Worm (Caenorhabditis elegans) whole organism, mixed stage, embryonic: ENCODE results near the gene imp-2.

ENCODE experiments used
- cnd-1 ChIP-seq: fragments of 200-800 bp; sonication (Bioruptor generic); optimal IDR thresholded peaks from 2 replicates; lab custom pipeline; 2018; ENCODE audit warnings: mild to moderate bottlenecking, missing genetic modification characterization, missing compliant biosample characterization
- elt-1 ChIP-seq: sonication (generic microtip); optimal IDR thresholded peaks from 2 replicates; lab custom pipeline; 2017; ENCODE audit warnings: missing genetic modification characterization, mild to moderate bottlenecking, missing compliant biosample characterization, antibody characterized with exemption, moderate library complexity, borderline replicate concordance; ENCODE audit not compliant: insufficient read depth
- mep-1 ChIP-seq: fragments of 150-350 bp; optimal IDR thresholded peaks from 2 replicates; lab custom pipeline; 2017; ENCODE audit warnings: missing biosample characterization, missing genetic modification reagents, missing genetic modification characterization, inconsistent platforms
- mls-2 ChIP-seq: sonication (generic microtip); optimal IDR thresholded peaks from 2 replicates; lab custom pipeline; 2016; ENCODE audit warnings: mild to moderate bottlenecking, missing genetic modification characterization, moderate library complexity, missing compliant biosample characterization
- nhr-2 ChIP-seq: fragments of 150-350 bp; optimal IDR thresholded peaks from 2 replicates; lab custom pipeline; 2014; ENCODE audit warnings: missing biosample characterization, missing genetic modification characterization
- nhr-237 ChIP-seq: fragments of 150-350 bp; optimal IDR thresholded peaks from 2 replicates; lab custom pipeline; 2014; ENCODE audit warnings: missing biosample characterization, missing genetic modification characterization
- nhr-28 ChIP-seq: fragments of 150-350 bp; optimal IDR thresholded peaks from 2 replicates; lab custom pipeline; 2014; ENCODE audit warnings: missing biosample characterization, missing genetic modification characterization
- nhr-76 ChIP-seq: sonication (generic microtip); optimal IDR thresholded peaks from 2 replicates; lab custom pipeline; 2017; ENCODE audit warnings: missing biosample characterization, missing genetic modification characterization
- unc-120 ChIP-seq: sonication (generic microtip); optimal IDR thresholded peaks from 2 replicates; lab custom pipeline; 2017; ENCODE audit warnings: missing genetic modification characterization, missing compliant biosample characterization; ENCODE audit not compliant: poor library complexity, severe bottlenecking
- unc-39 ChIP-seq: fragments of 150-350 bp; optimal IDR thresholded peaks from 2 replicates; lab custom pipeline; 2014; ENCODE audit warnings: missing biosample characterization, missing genetic modification characterization
- unc-62 ChIP-seq: fragments of 150-350 bp; optimal IDR thresholded peaks from 2 replicates; lab custom pipeline; 2014; ENCODE audit warnings: missing biosample characterization, missing genetic modification reagents, missing genetic modification characterization

- TF ChIP-seq nhr-2 (tag; lab: Kevin White, UChicago) (no peak), nhr-28 (tag; lab: Kevin White, UChicago) (no peak), nhr-237 (tag; lab: Kevin White, UChicago) (no peak), mls-2 (tag; lab: Kevin White, UChicago) (no peak), unc-39 (tag; lab: Kevin White, UChicago) (no peak), elt-1 (tag; lab: Kevin White, UChicago) (no peak), nhr-76 (tag; lab: Kevin White, UChicago) (no peak), unc-120 (tag; lab: Kevin White, UChicago) (no peak), mep-1 (tag; lab: Kevin White, UChicago) (no peak), unc-62 (GFP tag; lab: Kevin White, UChicago) (no peak), cnd-1 (tag; lab: Kevin White, UChicago) (no peak)
These were observed 40.2 kb downstream of the imp-2 start, which contains the start of gene Y5F2A.4 for ce11 chrIV:11078482-11078881.
